Fruit fly (Drosophila melanogaster) whole organism, embryonic: ENCODE data around the gene Fcp3C.

Experiments
- ATbp ChIP-seq: fragments of 200-800 bp; sonication (Bioruptor generic); optimal IDR thresholded peaks from 2 replicates; lab custom pipeline; 2017; ENCODE audit warnings: missing biosample characterization, mild to moderate bottlenecking, missing genetic modification characterization, missing genetic modification reagents
- Ada2b ChIP-seq: fragments of 200-800 bp; sonication (Bioruptor generic); IDR thresholded peaks from 2 replicates; pipeline ENCODE4 v1.3.6; 2022; ENCODE audit warnings: missing biosample characterization, missing genetic modification characterization
- Atf3 ChIP-seq: fragments of 200-800 bp; sonication (Bioruptor generic); optimal IDR thresholded peaks from 3 replicates; lab custom pipeline; 2016; ENCODE audit warnings: missing biosample characterization, missing genetic modification characterization
- Bteb2 ChIP-seq: fragments of 200-800 bp; sonication (Bioruptor generic); optimal IDR thresholded peaks from 2 replicates; lab custom pipeline; 2016; ENCODE audit warnings: missing biosample characterization, missing genetic modification characterization
- CG10366 ChIP-seq: fragments of 200-800 bp; sonication (Bioruptor generic); IDR thresholded peaks from 2 replicates; pipeline ENCODE4 v1.3.6; 2022; ENCODE audit warnings: missing biosample characterization, missing genetic modification characterization
- CG11398 ChIP-seq: fragments of 200-800 bp; sonication (Bioruptor generic); optimal IDR thresholded peaks from 2 replicates; lab custom pipeline; 2016; ENCODE audit warnings: missing biosample characterization, missing genetic modification characterization
- CG11560 ChIP-seq: fragments of 200-800 bp; sonication (Bioruptor generic); IDR thresholded peaks from 3 replicates; pipeline ENCODE4 v1.3.6; 2022; ENCODE audit warnings: missing biosample characterization, missing genetic modification characterization
- CG12155 ChIP-seq: fragments of 200-800 bp; sonication (Bioruptor generic); optimal IDR thresholded peaks from 3 replicates; lab custom pipeline; 2016; ENCODE audit warnings: missing biosample characterization, missing genetic modification characterization
- CG14667 ChIP-seq: fragments of 200-800 bp; sonication (Bioruptor generic); IDR thresholded peaks from 2 replicates; pipeline ENCODE4 v1.3.6; 2022; ENCODE audit warnings: missing biosample characterization, missing genetic modification characterization
- CG14860 ChIP-seq: fragments of 200-800 bp; sonication (Bioruptor generic); IDR thresholded peaks from 3 replicates; pipeline ENCODE4 v1.3.6; 2022; ENCODE audit warnings: missing biosample characterization, missing genetic modification characterization; ENCODE audit not compliant: partially characterized antibody
- CG1647 ChIP-seq: fragments of 200-800 bp; sonication (Bioruptor generic); optimal IDR thresholded peaks from 3 replicates; lab custom pipeline; 2016; ENCODE audit warnings: missing biosample characterization, missing genetic modification characterization
- CG17361 ChIP-seq: fragments of 200-800 bp; sonication (Bioruptor generic); IDR thresholded peaks from 3 replicates; pipeline ENCODE4 v1.3.6; 2022; ENCODE audit warnings: missing biosample characterization, missing genetic modification characterization
- CG17912 ChIP-seq: fragments of 200-800 bp; sonication (Bioruptor generic); optimal IDR thresholded peaks from 2 replicates; lab custom pipeline; 2018; ENCODE audit warnings: missing biosample characterization, mild to moderate bottlenecking, missing genetic modification characterization
- CG18011 ChIP-seq: fragments of 200-800 bp; sonication (Bioruptor generic); optimal IDR thresholded peaks from 2 replicates; lab custom pipeline; 2017; ENCODE audit warnings: missing biosample characterization, missing genetic modification characterization, mild to moderate bottlenecking, moderate library complexity, missing genotype
- CG18476 ChIP-seq: fragments of 200-800 bp; sonication (Bioruptor generic); optimal IDR thresholded peaks from 2 replicates; lab custom pipeline; 2016; ENCODE audit warnings: missing biosample characterization, mild to moderate bottlenecking, missing genetic modification characterization
- CG18599 ChIP-seq: fragments of 200-800 bp; sonication (Bioruptor generic); optimal IDR thresholded peaks from 3 replicates; lab custom pipeline; 2017; ENCODE audit warnings: missing biosample characterization, missing genetic modification characterization, mild to moderate bottlenecking, moderate library complexity, missing genetic modification reagents
- CG2129 ChIP-seq: fragments of 200-800 bp; sonication (Bioruptor generic); IDR thresholded peaks from 2 replicates; pipeline ENCODE4 v1.3.6; 2022; ENCODE audit warnings: missing biosample characterization, missing genetic modification characterization; ENCODE audit not compliant: partially characterized antibody
- CG34376 ChIP-seq: fragments of 200-800 bp; sonication (Bioruptor generic); optimal IDR thresholded peaks from 2 replicates; lab custom pipeline; 2018; ENCODE audit warnings: missing biosample characterization, mild to moderate bottlenecking, missing genetic modification characterization
- CG4730 ChIP-seq: fragments of 200-800 bp; sonication (Bioruptor generic); IDR thresholded peaks from 2 replicates; pipeline ENCODE4 v1.3.6; 2022; ENCODE audit warnings: missing biosample characterization, missing genetic modification characterization
- CG6272 ChIP-seq: fragments of 200-800 bp; sonication (Bioruptor generic); IDR thresholded peaks from 2 replicates; pipeline ENCODE4 v1.3.6; 2022; ENCODE audit warnings: missing biosample characterization, missing genetic modification characterization
- CG9817 ChIP-seq: fragments of 200-800 bp; sonication (Bioruptor generic); optimal IDR thresholded peaks from 2 replicates; lab custom pipeline; 2018; ENCODE audit warnings: missing biosample characterization, mild to moderate bottlenecking, missing genetic modification characterization, moderate library complexity
- Chrac-16 ChIP-seq: fragments of 200-800 bp; sonication (Bioruptor generic); optimal IDR thresholded peaks from 3 replicates; lab custom pipeline; 2016; ENCODE audit warnings: missing biosample characterization, missing genetic modification characterization
- H2.0 ChIP-seq: fragments of 200-800 bp; sonication (Bioruptor generic); IDR thresholded peaks from 2 replicates; pipeline ENCODE4 v1.3.6; 2022; ENCODE audit warnings: missing biosample characterization, missing genetic modification characterization
- Nf-YC ChIP-seq: fragments of 200-800 bp; optimal IDR thresholded peaks from 3 replicates; lab custom pipeline; 2019; ENCODE audit warnings: missing biosample characterization, mild to moderate bottlenecking, missing genetic modification characterization, moderate library complexity
- Optix ChIP-seq: fragments of 200-800 bp; sonication (Bioruptor generic); IDR thresholded peaks from 3 replicates; pipeline ENCODE4 v1.3.6; 2022; ENCODE audit warnings: missing biosample characterization, missing genetic modification characterization
- PHDP ChIP-seq: fragments of 200-800 bp; sonication (Bioruptor generic); optimal IDR thresholded peaks from 3 replicates; lab custom pipeline; 2018; ENCODE audit warnings: missing biosample characterization, mild to moderate bottlenecking, missing genetic modification characterization, moderate library complexity
- Poxn ChIP-seq: fragments of 200-800 bp; sonication (Bioruptor generic); IDR thresholded peaks from 2 replicates; pipeline ENCODE4 v1.3.6; 2022; ENCODE audit warnings: missing biosample characterization, missing genetic modification characterization
- Scr ChIP-seq: fragments of 200-800 bp; sonication (Bioruptor generic); IDR thresholded peaks from 2 replicates; pipeline ENCODE4 v1.3.6; 2022; ENCODE audit warnings: missing biosample characterization, missing genetic modification characterization; ENCODE audit not compliant: partially characterized antibody
- Six4 ChIP-seq: fragments of 200-800 bp; sonication (Bioruptor generic); optimal IDR thresholded peaks from 2 replicates; lab custom pipeline; 2016; ENCODE audit warnings: missing biosample characterization, missing genetic modification characterization
- Sox100B ChIP-seq: fragments of 200-800 bp; sonication (Bioruptor generic); optimal IDR thresholded peaks from 3 replicates; lab custom pipeline; 2018; ENCODE audit warnings: missing biosample characterization, mild to moderate bottlenecking, missing genetic modification characterization
- Stat92E ChIP-seq, 3 experiments: fragments of >200 bp in 2 of 3; fragments of 200-800 bp in 1 of 3; sonication (Bioruptor generic) in 1 of 3; optimal IDR thresholded peaks; 2 replicates each; lab custom pipeline; 2017 to 2019; ENCODE audit warnings: missing biosample characterization in 3 of 3, missing genetic modification characterization in 3 of 3, mild to moderate bottlenecking in 1 of 3, moderate library complexity in 1 of 3
- ap ChIP-seq: fragments of 200-800 bp; sonication (Bioruptor generic); IDR thresholded peaks from 2 replicates; pipeline ENCODE4 v1.3.6; 2022; ENCODE audit warnings: missing biosample characterization, missing genetic modification characterization
- bigmax ChIP-seq: fragments of 200-800 bp; sonication (Bioruptor generic); optimal IDR thresholded peaks from 2 replicates; lab custom pipeline; 2018; ENCODE audit warnings: missing biosample characterization, mild to moderate bottlenecking, missing genetic modification characterization
- cas ChIP-seq: fragments of 200-800 bp; sonication (Bioruptor generic); IDR thresholded peaks from 2 replicates; pipeline ENCODE4 v1.3.6; 2022; ENCODE audit warnings: missing biosample characterization, missing genetic modification characterization
- gcm ChIP-seq: fragments of 200-800 bp; sonication (Bioruptor generic); optimal IDR thresholded peaks from 2 replicates; lab custom pipeline; 2019; ENCODE audit warnings: missing biosample characterization, mild to moderate bottlenecking, missing genetic modification characterization, moderate library complexity
- gcm2 ChIP-seq: fragments of 200-800 bp; sonication (Bioruptor generic); optimal IDR thresholded peaks from 2 replicates; lab custom pipeline; 2016; ENCODE audit warnings: missing biosample characterization, missing genetic modification characterization
- kay ChIP-seq: fragments of 200-800 bp; sonication (Bioruptor generic); optimal IDR thresholded peaks from 2 replicates; lab custom pipeline; 2016; ENCODE audit warnings: missing biosample characterization, missing genetic modification characterization
- nerfin-1 ChIP-seq: fragments of 200-800 bp; sonication (Bioruptor generic); optimal IDR thresholded peaks from 3 replicates; lab custom pipeline; 2019; ENCODE audit warnings: missing biosample characterization, mild to moderate bottlenecking, missing genetic modification characterization, moderate library complexity
- oc ChIP-seq: fragments of 200-800 bp; sonication (Bioruptor generic); optimal IDR thresholded peaks from 2 replicates; lab custom pipeline; 2018; ENCODE audit warnings: missing biosample characterization, mild to moderate bottlenecking, missing genetic modification characterization, moderate library complexity
- pan ChIP-seq, 4 experiments: fragments of >200 bp in 3 of 4; fragments of 200-800 bp in 1 of 4; sonication (Bioruptor generic) in 1 of 4; optimal IDR thresholded peaks in 3 of 4; IDR thresholded peaks in 1 of 4; 2 replicates each; pipeline versions ENCODE4 v1.3.6 to Lab custom; 2017 to 2022; ENCODE audit warnings: missing biosample characterization in 2 of 4, missing genetic modification characterization in 2 of 4, mixed read lengths in 1 of 4
- pho ChIP-seq: fragments of 200-800 bp; sonication (Bioruptor generic); optimal IDR thresholded peaks from 2 replicates; lab custom pipeline; 2016; ENCODE audit warnings: missing biosample characterization, missing genetic modification characterization
- pita ChIP-seq: fragments of 200-800 bp; sonication (Bioruptor generic); optimal IDR thresholded peaks from 2 replicates; lab custom pipeline; 2017; ENCODE audit warnings: missing biosample characterization, mild to moderate bottlenecking, missing genetic modification characterization
- sima ChIP-seq: fragments of 200-800 bp; sonication (Bioruptor generic); optimal IDR thresholded peaks from 2 replicates; lab custom pipeline; 2016; ENCODE audit warnings: missing biosample characterization, missing genetic modification characterization
- tll ChIP-seq, 2 experiments: fragments of 200-800 bp in 1 of 2; fragments of >200 bp in 1 of 2; sonication (Bioruptor generic) in 1 of 2; optimal IDR thresholded peaks; 2 replicates each; lab custom pipeline; 2017 to 2019; ENCODE audit warnings: missing biosample characterization in 2 of 2, missing genetic modification characterization in 2 of 2, mild to moderate bottlenecking in 1 of 2, moderate library complexity in 1 of 2
- trem ChIP-seq: fragments of 200-800 bp; optimal IDR thresholded peaks from 3 replicates; lab custom pipeline; 2019; ENCODE audit warnings: missing biosample characterization, mild to moderate bottlenecking, missing genetic modification characterization, moderate library complexity
- wek ChIP-seq: fragments of 200-800 bp; sonication (Bioruptor generic); optimal IDR thresholded peaks from 3 replicates; lab custom pipeline; 2018; ENCODE audit warnings: missing biosample characterization, mild to moderate bottlenecking, missing genetic modification characterization, moderate library complexity
- yki ChIP-seq: fragments of >200 bp; optimal IDR thresholded peaks from 3 replicates; lab custom pipeline; 2018
- zen2 ChIP-seq: fragments of 200-800 bp; sonication (Bioruptor generic); IDR thresholded peaks from 3 replicates; pipeline ENCODE4 v1.3.6; 2022; ENCODE audit warnings: missing biosample characterization, missing genetic modification characterization; ENCODE audit not compliant: partially characterized antibody

Fcp3C gene

DNA sequence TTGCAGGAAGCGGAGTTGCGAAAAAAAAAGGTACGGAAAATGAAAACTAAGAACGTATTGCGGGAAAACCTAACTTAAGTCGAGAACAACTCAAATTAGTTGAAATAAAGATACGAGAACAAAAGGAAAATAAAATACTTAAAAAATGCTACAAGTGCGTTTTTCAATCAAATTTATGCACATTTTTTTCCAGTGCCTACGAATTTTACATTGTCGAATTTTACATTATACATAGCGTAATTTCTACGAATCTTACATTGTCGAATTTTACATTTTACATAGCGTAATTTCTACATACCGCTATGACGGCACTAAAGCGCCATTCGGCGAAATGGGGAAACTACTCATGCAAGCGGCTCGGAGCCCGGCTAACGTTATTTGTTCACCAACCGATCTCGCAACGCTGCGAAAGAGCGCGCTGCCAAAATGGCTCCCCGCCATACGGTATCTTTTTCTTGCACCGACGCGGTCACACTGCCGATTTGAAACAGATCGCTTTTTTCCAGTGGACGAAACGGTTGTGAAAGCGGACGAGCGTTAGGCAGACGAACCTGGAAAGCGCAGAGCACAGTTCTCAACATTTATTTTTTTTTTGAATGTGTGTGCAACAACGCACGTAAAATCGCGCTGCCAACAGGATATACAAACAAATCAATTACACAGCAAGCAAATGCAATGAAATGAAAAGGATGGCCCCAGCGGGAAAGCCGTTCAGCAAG lies 39.7 kb downstream of the Fcp3C start, which contains the start of gene N (continued):
- no peak for TF ChIP-seq bigmax (GFP tag; lab: Kevin White, UChicago)
- peak; percentile 45; the same call in 1 of the 2 replicates for TF ChIP-seq CG10366 (GFP tag; lab: Robert Waterston, UW)
- peak; percentile 9 for TF ChIP-seq Atf3 (GFP tag; lab: Kevin White, UChicago)
- no peak for TF ChIP-seq CG4730 (GFP tag; lab: Robert Waterston, UW)
- no peak for TF ChIP-seq wek (GFP tag; lab: Kevin White, UChicago)
- peak; percentile 0 for TF ChIP-seq CG18011
- TF ChIP-seq ATbp: peak; percentile 35
- TF ChIP-seq Sox100B (GFP tag; lab: Kevin White, UChicago): no peak
- TF ChIP-seq Nf-YC (tag; lab: Kevin White, UChicago): no peak
- peak; percentile 27; the same call in 1 of the 2 replicates for TF ChIP-seq H2.0 (GFP tag; lab: Robert Waterston, UW)
- TF ChIP-seq pita (GFP tag; lab: Kevin White, UChicago): peak; percentile 98
- TF ChIP-seq Poxn (GFP tag; lab: Robert Waterston, UW): no peak
- TF ChIP-seq cas: peak; percentile 16; the same call in 1 of the 2 replicates
- TF ChIP-seq CG11560 (tag; lab: Robert Waterston, UW): peak; percentile 66; the same call in 2 of the 3 replicates
- peak; percentile 8 for TF ChIP-seq CG9817 (tag; lab: Kevin White, UChicago)
- peak; percentile 39 for TF ChIP-seq CG11398
- TF ChIP-seq Scr (GFP tag; lab: Robert Waterston, UW): no peak; the same call in 1 of the 2 replicates
- peak; percentile 69 for TF ChIP-seq PHDP (tag; lab: Kevin White, UChicago)
- TF ChIP-seq gcm2: no peak
- TF ChIP-seq CG14667 (GFP tag; lab: Robert Waterston, UW): no peak
- TF ChIP-seq pan (optimal IDR thresholded peaks at IDR 0.05; lab: Kevin White, UChicago): no peak
- peak in 1 of 2 experiments; percentile 75 for TF ChIP-seq pan (GFP tag; optimal IDR thresholded peaks at IDR 0.05 in 1 of 2, IDR thresholded peaks at IDR 0.05 in 1 of 2)
- TF ChIP-seq tll (GFP tag; optimal IDR thresholded peaks at IDR 0.05; lab: Kevin White, UChicago): no peak
- peak; percentile 56 for TF ChIP-seq gcm (GFP tag; lab: Kevin White, UChicago)
- peak; percentile 62 for TF ChIP-seq yki (lab: Kevin White, UChicago)
- no peak; the same call in 2 of the 3 replicates for TF ChIP-seq CG14860 (GFP tag; lab: Robert Waterston, UW)
- TF ChIP-seq Stat92E (GFP tag; optimal IDR thresholded peaks at IDR 0.05; lab: Kevin White, UChicago): peak in 1 of 3 experiments; percentile 77
- TF ChIP-seq zen2 (GFP tag; lab: Robert Waterston, UW): no peak
- peak; percentile 49 for TF ChIP-seq CG1647 (GFP tag; lab: Kevin White, UChicago)
- TF ChIP-seq Bteb2 (GFP tag; lab: Kevin White, UChicago): peak; percentile 30
- no peak for TF ChIP-seq CG2129 (GFP tag; lab: Robert Waterston, UW)
- peak; percentile 36 for TF ChIP-seq Chrac-16 (GFP tag; lab: Kevin White, UChicago)
- no peak for TF ChIP-seq CG18476
- TF ChIP-seq nerfin-1 (tag; lab: Kevin White, UChicago): no peak
- TF ChIP-seq trem: peak; percentile 62
- TF ChIP-seq Ada2b (GFP tag; lab: Robert Waterston, UW): 0 out of 2 replicates have a peak, but pooled peaks have one; percentile 21
- no peak for TF ChIP-seq sima
- TF ChIP-seq Six4 (GFP tag; lab: Kevin White, UChicago): no peak
- TF ChIP-seq CG6272 (GFP tag; lab: Robert Waterston, UW): no peak
- no peak for TF ChIP-seq kay (GFP tag; lab: Kevin White, UChicago)
- no peak for TF ChIP-seq CG34376 (GFP tag; lab: Kevin White, UChicago)
- TF ChIP-seq Optix: no peak; the same call in 2 of the 3 replicates
- peak; percentile 49 for TF ChIP-seq pho (GFP tag; lab: Kevin White, UChicago)
- TF ChIP-seq CG17912 (GFP tag; lab: Kevin White, UChicago): no peak
- TF ChIP-seq oc: no peak
- TF ChIP-seq CG18599 (GFP tag; lab: Kevin White, UChicago): peak; percentile 21
- peak; percentile 42; the same call in 2 of the 3 replicates for TF ChIP-seq CG17361 (GFP tag; lab: Robert Waterston, UW)
- peak; percentile 32 for TF ChIP-seq CG12155 (GFP tag; lab: Kevin White, UChicago)
- 0 out of 2 replicates have a peak, but pooled peaks have one; percentile 22 for TF ChIP-seq ap (GFP tag; lab: Robert Waterston, UW)
